Worm (Caenorhabditis elegans) whole organism, mixed stage, embryonic: ENCODE data around the gene F54H5.2.

ENCODE experiments used
- bed-3 ChIP-seq: fragments of 200-800 bp; sonication (Bioruptor generic); optimal IDR thresholded peaks from 3 replicates; lab custom pipeline; 2018; ENCODE audit warnings: mild to moderate bottlenecking, missing genetic modification characterization, moderate library complexity, missing compliant biosample characterization
- ceh-43 ChIP-seq: fragments of 200-800 bp; sonication (Bioruptor generic); optimal IDR thresholded peaks from 2 replicates; lab custom pipeline; 2018; ENCODE audit warnings: mild to moderate bottlenecking, missing genetic modification characterization, moderate library complexity, missing compliant biosample characterization
- ham-2 ChIP-seq: fragments of 200-800 bp; sonication (Bioruptor generic); optimal IDR thresholded peaks from 2 replicates; lab custom pipeline; 2018; ENCODE audit warnings: mild to moderate bottlenecking, missing genetic modification characterization, missing compliant biosample characterization
- lsy-2 ChIP-seq: fragments of 150-350 bp; optimal IDR thresholded peaks from 2 replicates; lab custom pipeline; 2014; ENCODE audit warnings: missing biosample characterization, missing genetic modification characterization
- mep-1 ChIP-seq: fragments of 150-350 bp; optimal IDR thresholded peaks from 2 replicates; lab custom pipeline; 2017; ENCODE audit warnings: missing biosample characterization, missing genetic modification reagents, missing genetic modification characterization, inconsistent platforms
- nhr-12 ChIP-seq: fragments of 150-350 bp; optimal IDR thresholded peaks from 2 replicates; lab custom pipeline; 2014; ENCODE audit warnings: missing biosample characterization, missing genetic modification characterization
- nhr-28 ChIP-seq: fragments of 150-350 bp; optimal IDR thresholded peaks from 2 replicates; lab custom pipeline; 2014; ENCODE audit warnings: missing biosample characterization, missing genetic modification characterization
- nhr-76 ChIP-seq: sonication (generic microtip); optimal IDR thresholded peaks from 2 replicates; lab custom pipeline; 2017; ENCODE audit warnings: missing biosample characterization, missing genetic modification characterization

DNA sequence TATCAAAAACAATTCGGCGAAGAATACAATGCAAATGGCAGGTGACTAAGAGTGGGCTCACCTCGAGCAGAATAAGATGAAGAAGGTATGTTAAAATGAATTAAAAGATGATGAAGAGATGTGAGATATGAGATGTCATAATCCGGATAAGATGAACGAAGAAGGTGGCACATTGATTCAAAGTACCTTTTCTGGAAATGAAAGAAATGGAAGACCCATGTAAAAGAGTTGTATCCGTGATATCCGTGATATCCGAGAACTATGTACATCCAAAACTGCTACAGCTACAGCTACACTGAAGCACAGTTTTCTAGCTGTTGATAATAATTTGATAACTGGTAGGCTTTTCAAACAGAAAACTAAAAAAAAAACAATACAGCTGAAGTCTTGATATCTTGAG lies 21.7 kb downstream of the F54H5.2 start, which contains the start of gene oig-8:
- TF ChIP-seq mep-1: no peak
- no peak for TF ChIP-seq lsy-2 (tag; lab: Kevin White, UChicago)
- no peak for TF ChIP-seq nhr-12 (tag; lab: Kevin White, UChicago)
- no peak for TF ChIP-seq nhr-28 (tag; lab: Kevin White, UChicago)
- TF ChIP-seq ceh-43 (GFP tag; lab: Kevin White, UChicago): no peak
- TF ChIP-seq bed-3 (GFP tag; lab: Kevin White, UChicago): no peak
- TF ChIP-seq nhr-76 (tag; lab: Kevin White, UChicago): no peak
- no peak for TF ChIP-seq ham-2 (GFP tag; lab: Kevin White, UChicago)
